Fruit fly (Drosophila melanogaster) whole organism, embryonic: Measurements from ENCODE around the gene CG42534.

ENCODE experiments used
- CG16813 ChIP-seq: fragments of 200-800 bp; sonication (Bioruptor generic); IDR thresholded peaks from 3 replicates; pipeline ENCODE4 v1.3.6; 2022; ENCODE audit warnings: missing biosample characterization, missing genetic modification characterization; ENCODE audit not compliant: partially characterized antibody
- CG33557 ChIP-seq: fragments of 200-800 bp; sonication (Bioruptor generic); optimal IDR thresholded peaks from 2 replicates; lab custom pipeline; 2019; ENCODE audit warnings: missing biosample characterization, mild to moderate bottlenecking, missing genetic modification characterization, moderate library complexity
- CG8478 ChIP-seq: fragments of >200 bp; optimal IDR thresholded peaks from 2 replicates; lab custom pipeline; 2018
- CG8944 ChIP-seq: fragments of 200-800 bp; sonication (Bioruptor generic); optimal IDR thresholded peaks from 3 replicates; lab custom pipeline; 2016; ENCODE audit warnings: missing biosample characterization, missing genetic modification characterization
- Deaf1 ChIP-seq: fragments of 200-800 bp; optimal IDR thresholded peaks from 3 replicates; lab custom pipeline; 2019; ENCODE audit warnings: missing biosample characterization, mild to moderate bottlenecking, missing genetic modification characterization, moderate library complexity
- Hmr ChIP-seq: fragments of 200-800 bp; sonication (Bioruptor generic); optimal IDR thresholded peaks from 3 replicates; lab custom pipeline; 2017; ENCODE audit warnings: mild to moderate bottlenecking, missing biosample characterization, missing genetic modification reagents, missing genetic modification characterization
- Ravus ChIP-seq: fragments of 200-800 bp; sonication (Bioruptor generic); IDR thresholded peaks from 2 replicates; pipeline ENCODE4 v1.3.6; 2022; ENCODE audit warnings: missing biosample characterization, missing genetic modification characterization
- Scr ChIP-seq: fragments of 200-800 bp; sonication (Bioruptor generic); IDR thresholded peaks from 2 replicates; pipeline ENCODE4 v1.3.6; 2022; ENCODE audit warnings: missing biosample characterization, missing genetic modification characterization; ENCODE audit not compliant: partially characterized antibody
- chm ChIP-seq: fragments of 200-800 bp; sonication (Bioruptor generic); IDR thresholded peaks from 2 replicates; pipeline ENCODE4 v1.3.6; 2022; ENCODE audit warnings: missing biosample characterization, missing genetic modification characterization
- gsb-n ChIP-seq: fragments of 200-800 bp; sonication (Bioruptor generic); optimal IDR thresholded peaks from 3 replicates; lab custom pipeline; 2018; ENCODE audit warnings: missing biosample characterization, mild to moderate bottlenecking, missing genetic modification characterization
- h ChIP-seq: fragments of >200 bp; optimal IDR thresholded peaks from 2 replicates; lab custom pipeline; 2017
- nmo ChIP-seq: fragments of 200-800 bp; sonication (Bioruptor generic); optimal IDR thresholded peaks from 2 replicates; lab custom pipeline; 2018; ENCODE audit warnings: missing biosample characterization, mild to moderate bottlenecking, missing genetic modification characterization, moderate library complexity
- tna ChIP-seq: fragments of 200-800 bp; sonication (Bioruptor generic); IDR thresholded peaks from 2 replicates; pipeline ENCODE4 v1.3.6; 2022; ENCODE audit warnings: missing biosample characterization, missing genetic modification characterization; ENCODE audit not compliant: partially characterized antibody

- no peak for TF ChIP-seq Scr (GFP tag; lab: Robert Waterston, UW)
- no peak for TF ChIP-seq gsb-n (tag; lab: Kevin White, UChicago)
- TF ChIP-seq h (lab: Kevin White, UChicago) = no peak
- no peak for TF ChIP-seq Ravus
- TF ChIP-seq CG8944 = no peak
- TF ChIP-seq CG8478 (lab: Kevin White, UChicago) = no peak
- TF ChIP-seq Deaf1 (tag; lab: Kevin White, UChicago) = no peak
- TF ChIP-seq tna (GFP tag; lab: Robert Waterston, UW) = no peak
- no peak for TF ChIP-seq nmo (GFP tag; lab: Kevin White, UChicago)
- TF ChIP-seq CG16813 (GFP tag; lab: Robert Waterston, UW) = no peak
- no peak for TF ChIP-seq CG33557 (GFP tag; lab: Kevin White, UChicago)
- TF ChIP-seq Hmr (GFP tag; lab: Kevin White, UChicago) = no peak
- TF ChIP-seq chm = no peak
Observed at dm6 chr3R:27330782-27331181, 9.6 kb upstream of the CG42534 start, which contains the start of gene CG3330.
